Worm (Caenorhabditis elegans): ENCODE measurements around the gene mrp-8.

- TF ChIP-seq pes-1 (GFP tag; IDR thresholded peaks at IDR 0.05) = no peak
- no peak for TF ChIP-seq ets-7 (tag; optimal IDR thresholded peaks at IDR 0.05)
- no peak for TF ChIP-seq ama-1 (optimal IDR thresholded peaks at IDR 0.05)
- TF ChIP-seq hnd-1 (tag; optimal IDR thresholded peaks at IDR 0.05) = no peak
These were observed 32.6 kb downstream of the mrp-8 start for ce11 chrIII:12270391-12270790.

Data from whole organism, early embryonic.